Worm (Caenorhabditis elegans) whole organism, L4 larva: ENCODE results near the gene his-2.
A peak's percentile ranks its signal among the peaks of the same experiment; 100 is the strongest.

Experiments used
- F44E2.7 ChIP-seq: fragments of 200-800 bp; sonication (Bioruptor generic); IDR thresholded peaks from 2 replicates; pipeline ENCODE4 v2.1.2; 2022; ENCODE audit warnings: missing genetic modification characterization, missing compliant biosample characterization
- aha-1 ChIP-seq: fragments of 150-350 bp; peaks from one replicate; lab custom pipeline; 2014; ENCODE audit warnings: missing biosample characterization, missing genetic modification characterization
- arid-1 ChIP-seq: fragments of 200-800 bp; sonication (Bioruptor generic); conservative IDR thresholded peaks from 2 replicates; pipeline ENCODE4 v1.3.6; 2022; ENCODE audit warnings: missing genetic modification reagents, missing genetic modification characterization, missing compliant biosample characterization
- ceh-82 ChIP-seq: sonication (generic microtip); optimal IDR thresholded peaks from 2 replicates; lab custom pipeline; 2017; ENCODE audit warnings: missing biosample characterization, missing genetic modification characterization
- dmd-6 ChIP-seq: fragments of 200-800 bp; sonication (Bioruptor generic); IDR thresholded peaks from 2 replicates; pipeline ENCODE4 v1.3.6; 2022; ENCODE audit warnings: missing genetic modification reagents, missing genetic modification characterization, missing compliant biosample characterization
- dve-1 ChIP-seq: sonication (generic microtip); optimal IDR thresholded peaks from 2 replicates; lab custom pipeline; 2017; ENCODE audit warnings: antibody characterized with exemption, mild to moderate bottlenecking, missing genetic modification characterization, missing compliant biosample characterization; ENCODE audit not compliant: insufficient read depth
- hif-1 ChIP-seq, 2 experiments: sonication (generic microtip); optimal IDR thresholded peaks; 2 replicates each; lab custom pipeline; 2016 to 2017; ENCODE audit warnings: missing compliant biosample characterization in 2 of 2, missing genetic modification characterization in 2 of 2, missing genetic modification reagents in 2 of 2, missing genotype in 2 of 2, mild to moderate bottlenecking in 1 of 2
- hmg-1.1 ChIP-seq: fragments of 200-800 bp; sonication (Bioruptor generic); IDR thresholded peaks from 2 replicates; pipeline ENCODE4 v1.3.6; 2022; ENCODE audit warnings: missing genetic modification reagents, missing genetic modification characterization, missing compliant biosample characterization
- lim-7 ChIP-seq: fragments of 200-800 bp; sonication (Bioruptor generic); IDR thresholded peaks from 2 replicates; pipeline ENCODE4 v1.3.6; 2022; ENCODE audit warnings: missing genetic modification characterization, missing compliant biosample characterization
- madf-5 ChIP-seq, 2 experiments: fragments of 200-800 bp; sonication (Bioruptor generic); IDR thresholded peaks; 2 replicates each; pipeline ENCODE4 v1.3.6; 2022; ENCODE audit warnings: missing compliant biosample characterization in 2 of 2, missing genetic modification characterization in 2 of 2
- nhr-111 ChIP-seq: fragments of 200-800 bp; sonication (Bioruptor generic); optimal IDR thresholded peaks from 2 replicates; lab custom pipeline; 2018; ENCODE audit warnings: mild to moderate bottlenecking, missing genetic modification characterization, missing compliant biosample characterization
- pha-4 ChIP-seq, 2 experiments: fragments of 150-350 bp in 1 of 2; fragments of 200-800 bp in 1 of 2; sonication (Bioruptor generic) in 1 of 2; IDR thresholded peaks in 1 of 2; optimal IDR thresholded peaks in 1 of 2; 2 replicates each; pipeline versions ENCODE4 v1.3.6 to Lab custom; 2014 to 2022; ENCODE audit warnings: missing genetic modification characterization in 2 of 2, missing genetic modification reagents in 2 of 2, missing biosample characterization in 1 of 2, missing compliant biosample characterization in 1 of 2
- snpc-4 ChIP-seq: fragments of 150-350 bp; optimal IDR thresholded peaks from 2 replicates; lab custom pipeline; 2014; ENCODE audit warnings: missing biosample characterization, missing genetic modification characterization
- tag-97 ChIP-seq: fragments of 200-800 bp; sonication (Bioruptor generic); IDR thresholded peaks from 2 replicates; pipeline ENCODE4 v1.3.6; 2022; ENCODE audit warnings: missing genetic modification characterization, missing compliant biosample characterization
- unc-62 ChIP-seq, 3 experiments: fragments of 150-350 bp in 1 of 3; sonication (generic microtip); optimal IDR thresholded peaks in 2 of 3; peaks in 1 of 3; 1 replicate in 1 of 3; 2 replicates in 2 of 3; lab custom pipeline; 2014 to 2017; ENCODE audit warnings: missing biosample characterization in 3 of 3, missing genetic modification characterization in 3 of 3, missing genetic modification reagents in 3 of 3, missing genotype in 1 of 3
- zfp-3 ChIP-seq: fragments of 200-800 bp; sonication (Bioruptor generic); conservative IDR thresholded peaks from 2 replicates; pipeline ENCODE4 v1.3.6; 2022; ENCODE audit warnings: missing genetic modification reagents, missing genetic modification characterization, missing compliant biosample characterization

Gene his-2

ce11 chrV:16000433-16000832 is 41.6 kb downstream of the his-2 start, which contains the start of gene nhr-50 (continued):
- TF ChIP-seq unc-62 (GFP tag; optimal IDR thresholded peaks at IDR 0.05 in 1 of 2; lab: Kevin White, UChicago) (peak in 1 of 2 experiments; percentile 1), unc-62 (tag; optimal IDR thresholded peaks at IDR 0.05; lab: Kevin White, UChicago) (no peak), ceh-82 (no peak), madf-5 (GFP tag; IDR thresholded peaks at IDR 0.05; lab: Robert Waterston, UW) (no peak), nhr-111 (GFP tag; lab: Kevin White, UChicago) (no peak), arid-1 (GFP tag; lab: Robert Waterston, UW) (0 out of 2 replicates have a peak, but pooled peaks have one; percentile 8), dve-1 (tag; lab: Kevin White, UChicago) (peak; percentile 85), snpc-4 (tag; lab: Kevin White, UChicago) (no peak), F44E2.7 (GFP tag; lab: Robert Waterston, UW) (no peak), pha-4 (GFP tag; IDR thresholded peaks at IDR 0.05; lab: Robert Waterston, UW) (no peak), pha-4 (tag; optimal IDR thresholded peaks at IDR 0.05; lab: Kevin White, UChicago) (peak; percentile 86)

- TF ChIP-seq hif-1 (tag; optimal IDR thresholded peaks at IDR 0.05; lab: Kevin White, UChicago) (no peak), aha-1 (tag; lab: Kevin White, UChicago) (peak; percentile 24), zfp-3 (GFP tag; lab: Robert Waterston, UW) (no peak), tag-97 (GFP tag; lab: Robert Waterston, UW) (no peak), lim-7 (GFP tag; lab: Robert Waterston, UW) (no peak), dmd-6 (no peak), madf-5 (GFP tag; IDR thresholded peaks at IDR 0.05; lab: Robert Waterston, UW) (no peak), hmg-1.1 (no peak)
Measured at ce11 chrV:15996655-15997186, 45.4 kb downstream of the his-2 start, which contains the start of the genes C06C6.9 and C06C6.8. Gene C06C6.9 (minus strand): TSS chrV:15996755. Gene C06C6.8 (plus strand): TSS chrV:15997136.
